Worm (Caenorhabditis elegans) whole organism, L1 larva: ENCODE measurements around the gene F14E5.2.

Source experiments
- C04F5.9 ChIP-seq: sonication (generic microtip); optimal IDR thresholded peaks from 2 replicates; lab custom pipeline; 2016; ENCODE audit warnings: missing genetic modification characterization, missing compliant biosample characterization
- aha-1 ChIP-seq: fragments of 150-350 bp; optimal IDR thresholded peaks from 2 replicates; lab custom pipeline; 2014; ENCODE audit warnings: missing biosample characterization, missing genetic modification characterization
- aly-2 ChIP-seq: fragments of 150-350 bp; optimal IDR thresholded peaks from 2 replicates; lab custom pipeline; 2014; ENCODE audit warnings: missing biosample characterization, missing genetic modification characterization
- ama-1 ChIP-seq: fragments of 150-350 bp; optimal IDR thresholded peaks from 2 replicates; lab custom pipeline; 2014
- blmp-1 ChIP-seq: fragments of 150-350 bp; optimal IDR thresholded peaks from 2 replicates; lab custom pipeline; 2014; ENCODE audit warnings: missing biosample characterization, missing genetic modification characterization
- ceh-63 ChIP-seq: fragments of 200-800 bp; sonication (Bioruptor generic); optimal IDR thresholded peaks from 2 replicates; lab custom pipeline; 2018; ENCODE audit warnings: mild to moderate bottlenecking, missing genetic modification characterization, missing compliant biosample characterization
- ceh-82 ChIP-seq, 3 experiments: fragments of 150-350 bp in 1 of 3; sonication (generic microtip) in 2 of 3; optimal IDR thresholded peaks; 2 replicates each; lab custom pipeline; 2014 to 2017; ENCODE audit warnings: missing biosample characterization in 3 of 3, missing genetic modification characterization in 3 of 3
- dpl-1 ChIP-seq, 3 experiments: fragments of 150-350 bp in 2 of 3; sonication (generic microtip) in 1 of 3; optimal IDR thresholded peaks; 2 replicates each; lab custom pipeline; 2014 to 2017; ENCODE audit warnings: missing biosample characterization in 3 of 3, missing genetic modification characterization in 3 of 3, missing genetic modification reagents in 3 of 3
- efl-3 ChIP-seq: fragments of 200-800 bp; sonication (Bioruptor generic); optimal IDR thresholded peaks from 2 replicates; lab custom pipeline; 2018; ENCODE audit warnings: mild to moderate bottlenecking, missing genetic modification characterization, missing compliant biosample characterization
- fkh-8 ChIP-seq: sonication (generic microtip); optimal IDR thresholded peaks from 2 replicates; lab custom pipeline; 2016; ENCODE audit warnings: mild to moderate bottlenecking, missing genetic modification characterization, missing compliant biosample characterization
- fos-1 ChIP-seq: fragments of 150-350 bp; optimal IDR thresholded peaks from 2 replicates; lab custom pipeline; 2014; ENCODE audit warnings: missing biosample characterization, missing genetic modification characterization
- hlh-4 ChIP-seq: sonication (generic microtip); optimal IDR thresholded peaks from 2 replicates; lab custom pipeline; 2016; ENCODE audit warnings: mild to moderate bottlenecking, missing genetic modification characterization, missing compliant biosample characterization
- isw-1 ChIP-seq: fragments of 200-800 bp; sonication (Bioruptor generic); IDR thresholded peaks from 2 replicates; pipeline ENCODE4 v1.3.6; 2022; ENCODE audit warnings: missing genetic modification characterization, missing compliant biosample characterization
- lin-14 ChIP-seq: fragments of 200-800 bp; sonication (Bioruptor generic); optimal IDR thresholded peaks from 2 replicates; lab custom pipeline; 2018; ENCODE audit warnings: mild to moderate bottlenecking, missing genetic modification characterization, moderate library complexity, missing compliant biosample characterization
- lin-35 ChIP-seq, 2 experiments: fragments of 150-350 bp; optimal IDR thresholded peaks; 2 replicates each; lab custom pipeline; 2014; ENCODE audit warnings: missing biosample characterization in 2 of 2, missing genetic modification characterization in 2 of 2, missing genetic modification reagents in 2 of 2
- lin-39 ChIP-seq: fragments of 150-350 bp; optimal IDR thresholded peaks from 2 replicates; lab custom pipeline; 2014; ENCODE audit warnings: missing biosample characterization, missing genetic modification reagents, missing genetic modification characterization
- lir-3 ChIP-seq: sonication (generic microtip); optimal IDR thresholded peaks from 2 replicates; lab custom pipeline; 2016; ENCODE audit warnings: mild to moderate bottlenecking, missing genetic modification characterization, moderate library complexity, missing compliant biosample characterization; ENCODE audit not compliant: poor library complexity
- mab-9 ChIP-seq: fragments of 200-800 bp; sonication (Bioruptor generic); IDR thresholded peaks from 2 replicates; pipeline ENCODE4 v1.3.6; 2022; ENCODE audit warnings: missing genetic modification reagents, missing genetic modification characterization, missing compliant biosample characterization
- mdl-1 ChIP-seq, 2 experiments: fragments of 150-350 bp; optimal IDR thresholded peaks; 2 replicates each; lab custom pipeline; 2014 to 2017; ENCODE audit warnings: missing biosample characterization in 2 of 2, missing genetic modification characterization in 2 of 2, inconsistent platforms in 1 of 2
- mep-1 ChIP-seq: fragments of 150-350 bp; optimal IDR thresholded peaks from 2 replicates; lab custom pipeline; 2014; ENCODE audit warnings: missing biosample characterization, missing genetic modification characterization
- nhr-12 ChIP-seq: sonication (generic microtip); optimal IDR thresholded peaks from 2 replicates; lab custom pipeline; 2017; ENCODE audit warnings: missing biosample characterization, missing genetic modification characterization
- nhr-71 ChIP-seq: sonication (generic microtip); optimal IDR thresholded peaks from 2 replicates; lab custom pipeline; 2016; ENCODE audit warnings: mild to moderate bottlenecking, missing genetic modification characterization, moderate library complexity, missing compliant biosample characterization
- nhr-76 ChIP-seq: sonication (generic microtip); optimal IDR thresholded peaks from 2 replicates; lab custom pipeline; 2017; ENCODE audit warnings: missing biosample characterization, missing genetic modification characterization
- nhr-85 ChIP-seq: sonication (generic microtip); peaks from one replicate; lab custom pipeline; 2016; ENCODE audit warnings: missing genetic modification characterization, inconsistent platforms, missing compliant biosample characterization
- nhr-90 ChIP-seq: sonication (generic microtip); optimal IDR thresholded peaks from 2 replicates; lab custom pipeline; 2016; ENCODE audit warnings: mild to moderate bottlenecking, missing genetic modification characterization, missing compliant biosample characterization; ENCODE audit not compliant: poor library complexity
- pqm-1 ChIP-seq: sonication (generic microtip); optimal IDR thresholded peaks from 3 replicates; lab custom pipeline; 2017; ENCODE audit warnings: missing biosample characterization, missing genetic modification characterization
- rnt-1 ChIP-seq: sonication (generic microtip); optimal IDR thresholded peaks from 2 replicates; lab custom pipeline; 2016; ENCODE audit warnings: mild to moderate bottlenecking, missing genetic modification characterization, moderate library complexity, missing compliant biosample characterization
- skn-1 ChIP-seq: fragments of 150-350 bp; optimal IDR thresholded peaks from 2 replicates; lab custom pipeline; 2014; ENCODE audit warnings: missing biosample characterization, missing genetic modification characterization
- snpc-4 ChIP-seq: fragments of 150-350 bp; optimal IDR thresholded peaks from 2 replicates; lab custom pipeline; 2014; ENCODE audit warnings: missing biosample characterization, missing genetic modification characterization
- swsn-7 ChIP-seq: sonication (generic microtip); optimal IDR thresholded peaks from 2 replicates; lab custom pipeline; 2016; ENCODE audit warnings: missing genetic modification characterization, missing compliant biosample characterization
- tlp-1 ChIP-seq: fragments of 150-350 bp; optimal IDR thresholded peaks from 2 replicates; lab custom pipeline; 2014; ENCODE audit warnings: missing biosample characterization, missing genetic modification characterization
- unc-30 ChIP-seq: sonication (generic microtip); optimal IDR thresholded peaks from 2 replicates; lab custom pipeline; 2017; ENCODE audit warnings: missing biosample characterization, missing genetic modification characterization
- xbp-1 ChIP-seq: sonication (generic microtip); optimal IDR thresholded peaks from 2 replicates; lab custom pipeline; 2016; ENCODE audit warnings: missing genetic modification characterization, missing compliant biosample characterization
- zip-4 ChIP-seq: fragments of 200-800 bp; sonication (Bioruptor generic); optimal IDR thresholded peaks from 2 replicates; lab custom pipeline; 2018; ENCODE audit warnings: mild to moderate bottlenecking, missing genetic modification characterization, moderate library complexity, missing compliant biosample characterization
- ztf-11 ChIP-seq, 2 experiments: sonication (generic microtip); optimal IDR thresholded peaks; 2 replicates each; lab custom pipeline; 2016 to 2017; ENCODE audit warnings: missing genetic modification characterization in 2 of 2, missing biosample characterization in 1 of 2, missing compliant biosample characterization in 1 of 2

The F14E5.2 gene

ce11 chrII:8411002-8411401 lies 17.7 kb downstream of the F14E5.2 start:
- peak; percentile 92 for TF ChIP-seq blmp-1 (tag; lab: Kevin White, UChicago)
- TF ChIP-seq xbp-1 (tag; lab: Kevin White, UChicago), result no peak

ce11 chrII:8409538-8409937 lies 19.1 kb downstream of the F14E5.2 start:
- TF ChIP-seq lin-14 (GFP tag; lab: Kevin White, UChicago) (peak; percentile 45), ztf-11 (tag; optimal IDR thresholded peaks at IDR 0.05; lab: Kevin White, UChicago) (peak in 1 of 2 experiments; percentile 28), swsn-7 (tag; lab: Kevin White, UChicago) (no peak), unc-30 (tag; lab: Kevin White, UChicago) (no peak), lin-39 (tag; lab: Kevin White, UChicago) (peak; percentile 60), blmp-1 (tag; lab: Kevin White, UChicago) (peak; percentile 17), aha-1 (tag; lab: Kevin White, UChicago) (no peak), nhr-85 (tag; lab: Kevin White, UChicago) (peak; percentile 82), nhr-76 (tag; lab: Kevin White, UChicago) (no peak), hlh-4 (tag; lab: Kevin White, UChicago) (no peak), zip-4 (GFP tag; lab: Kevin White, UChicago) (no peak), efl-3 (GFP tag; lab: Kevin White, UChicago) (peak; percentile 50)

ce11 chrII:8407491-8407890 lies 21.2 kb downstream of the F14E5.2 start, which contains the start of gene sra-13:
Gene sra-13 (plus strand): TSS chrII:8407685.
- TF ChIP-seq nhr-71 (tag; lab: Kevin White, UChicago) (no peak), C04F5.9 (tag; lab: Kevin White, UChicago) (no peak), fos-1 (tag; lab: Kevin White, UChicago) (no peak), isw-1 (GFP tag; lab: Robert Waterston, UW) (no peak), lin-39 (tag; lab: Kevin White, UChicago) (no peak), ama-1 (lab: Kevin White, UChicago) (no peak), rnt-1 (tag; lab: Kevin White, UChicago) (no peak), nhr-12 (tag; lab: Kevin White, UChicago) (no peak), dpl-1 (GFP tag; optimal IDR thresholded peaks at IDR 0.05; lab: Kevin White, UChicago) (no peak), ceh-82 (tag; optimal IDR thresholded peaks at IDR 0.05; lab: Kevin White, UChicago) (no peak), lir-3 (tag; lab: Kevin White, UChicago) (no peak), nhr-76 (tag; lab: Kevin White, UChicago) (no peak), xbp-1 (tag; lab: Kevin White, UChicago) (no peak), swsn-7 (tag; lab: Kevin White, UChicago) (no peak), efl-3 (GFP tag; lab: Kevin White, UChicago) (no peak), fkh-8 (tag; lab: Kevin White, UChicago) (no peak), mdl-1 (tag; optimal IDR thresholded peaks at IDR 0.05; lab: Kevin White, UChicago) (no peak)

ce11 chrII:8405303-8405702 lies 23.4 kb downstream of the F14E5.2 start, which contains the start of gene ubc-24:
Gene ubc-24 (plus strand): TSS chrII:8405603.
- no peak for TF ChIP-seq mab-9
- no peak for TF ChIP-seq snpc-4 (tag; lab: Kevin White, UChicago)
- no peak for TF ChIP-seq isw-1 (GFP tag; lab: Robert Waterston, UW)
- TF ChIP-seq nhr-71 (tag; lab: Kevin White, UChicago), result no peak
- no peak for TF ChIP-seq ceh-63 (GFP tag; lab: Kevin White, UChicago)
- TF ChIP-seq nhr-90 (tag; lab: Kevin White, UChicago), result no peak
- no peak for TF ChIP-seq pqm-1
- no peak for TF ChIP-seq mdl-1 (tag; optimal IDR thresholded peaks at IDR 0.05; lab: Kevin White, UChicago)
- TF ChIP-seq tlp-1 (tag; lab: Kevin White, UChicago), result no peak
- no peak for TF ChIP-seq hlh-4 (tag; lab: Kevin White, UChicago)
- TF ChIP-seq skn-1, result no peak
- TF ChIP-seq lin-35 (GFP tag; optimal IDR thresholded peaks at IDR 0.05; lab: Kevin White, UChicago), result no peak
- no peak for TF ChIP-seq nhr-76 (tag; lab: Kevin White, UChicago)
- no peak for TF ChIP-seq aly-2
- no peak for TF ChIP-seq mep-1 (tag; lab: Kevin White, UChicago)
- no peak for TF ChIP-seq xbp-1 (tag; lab: Kevin White, UChicago)
